Fruit fly (Drosophila melanogaster) whole organism: ENCODE results near the gene Fad2.

Experiments used
- Dll ChIP-seq: fragments of >200 bp; optimal IDR thresholded peaks from 2 replicates; lab custom pipeline; 2017
- psq ChIP-seq: fragments of >200 bp; optimal IDR thresholded peaks from 2 replicates; lab custom pipeline; 2017
- usp ChIP-seq: fragments of >200 bp; optimal IDR thresholded peaks from 2 replicates; lab custom pipeline; 2017; ENCODE audit warnings: missing biosample characterization, missing genetic modification characterization, mixed read lengths

dm6 chr3L:11071057-11071456, 47.7 kb downstream of the Fad2 start:
- TF ChIP-seq usp (GFP tag; lab: Kevin White, UChicago) (no peak), psq (lab: Kevin White, UChicago) (no peak), Dll (no peak)
